Worm (Caenorhabditis elegans): ENCODE data around the gene nos-2.

- no peak for TF ChIP-seq cog-1 (tag; optimal IDR thresholded peaks at IDR 0.05)
- no peak for TF ChIP-seq med-1 (GFP tag; optimal IDR thresholded peaks at IDR 0.05; ENCODE audit: insufficient read depth)
- no peak for TF ChIP-seq flt-1 (GFP tag; IDR thresholded peaks at IDR 0.05)
- TF ChIP-seq T22C8.4 (GFP tag; IDR thresholded peaks at IDR 0.05): no peak
- no peak for TF ChIP-seq tab-1 (GFP tag; IDR thresholded peaks at IDR 0.05)
- TF ChIP-seq ztf-29 (GFP tag; IDR thresholded peaks at IDR 0.05): no peak
- no peak for TF ChIP-seq ref-1 (GFP tag; conservative IDR thresholded peaks at IDR 0.05)
- no peak for TF ChIP-seq ztf-23 (GFP tag; IDR thresholded peaks at IDR 0.05)
Observed at ce11 chrII:7037659-7038342, 27.6 kb upstream of the nos-2 start, which contains the start of gene cin-4.
